Worm (Caenorhabditis elegans) whole organism, L4 larva: ENCODE data around the gene fbxb-18.
A peak's percentile ranks its signal among the peaks of the same experiment; 100 is the strongest.

Experiments
- T26A8.4 ChIP-seq: fragments of 200-800 bp; sonication (Bioruptor generic); IDR thresholded peaks from 2 replicates; pipeline ENCODE4 v1.3.6; 2022; ENCODE audit warnings: missing genetic modification characterization, missing compliant biosample characterization
- Y48G9A.11 ChIP-seq: fragments of 200-800 bp; sonication (Bioruptor generic); IDR thresholded peaks from 2 replicates; pipeline ENCODE4 v1.3.6; 2022; ENCODE audit warnings: missing genetic modification reagents, missing genetic modification characterization, missing compliant biosample characterization
- Y75B8A.6 ChIP-seq: fragments of 200-800 bp; sonication (Bioruptor generic); IDR thresholded peaks from 2 replicates; pipeline ENCODE4 v1.3.6; 2022; ENCODE audit warnings: missing genetic modification reagents, missing genetic modification characterization, missing compliant biosample characterization
- ZK337.2 ChIP-seq: fragments of 200-800 bp; sonication (Bioruptor generic); IDR thresholded peaks from 2 replicates; pipeline ENCODE4 v1.3.6; 2022; ENCODE audit warnings: missing genetic modification reagents, missing genetic modification characterization, missing compliant biosample characterization
- ZK546.5 ChIP-seq, 2 experiments: sonication (generic microtip); optimal IDR thresholded peaks; 2 replicates each; lab custom pipeline; 2017; ENCODE audit warnings: missing biosample characterization in 2 of 2, missing genetic modification characterization in 2 of 2
- aha-1 ChIP-seq: fragments of 150-350 bp; peaks from one replicate; lab custom pipeline; 2014; ENCODE audit warnings: missing biosample characterization, missing genetic modification characterization
- attf-4 ChIP-seq: sonication (generic microtip); optimal IDR thresholded peaks from 3 replicates; lab custom pipeline; 2017; ENCODE audit warnings: missing biosample characterization, missing genetic modification characterization
- ces-1 ChIP-seq: fragments of 150-350 bp; sonication (generic microtip); optimal IDR thresholded peaks from 4 replicates; lab custom pipeline; 2014; ENCODE audit warnings: missing biosample characterization, missing genetic modification reagents, missing genetic modification characterization
- ctbp-1 ChIP-seq: fragments of 200-800 bp; sonication (Bioruptor generic); IDR thresholded peaks from 2 replicates; pipeline ENCODE4 v1.3.6; 2022; ENCODE audit warnings: missing genetic modification reagents, missing genetic modification characterization, missing compliant biosample characterization
- dmd-6 ChIP-seq: fragments of 200-800 bp; sonication (Bioruptor generic); IDR thresholded peaks from 2 replicates; pipeline ENCODE4 v1.3.6; 2022; ENCODE audit warnings: missing genetic modification reagents, missing genetic modification characterization, missing compliant biosample characterization
- dmd-8 ChIP-seq: fragments of 200-800 bp; sonication (Bioruptor generic); IDR thresholded peaks from 2 replicates; pipeline ENCODE4 v1.3.6; 2022; ENCODE audit warnings: missing genetic modification characterization, missing compliant biosample characterization
- dmd-9 ChIP-seq: fragments of 200-800 bp; sonication (Bioruptor generic); IDR thresholded peaks from 2 replicates; pipeline ENCODE4 v1.3.6; 2022; ENCODE audit warnings: missing genetic modification reagents, missing genetic modification characterization, missing compliant biosample characterization
- egl-27 ChIP-seq: sonication (generic microtip); optimal IDR thresholded peaks from 3 replicates; lab custom pipeline; 2017; ENCODE audit warnings: missing biosample characterization, missing genetic modification reagents, missing genetic modification characterization
- fos-1 ChIP-seq: fragments of 150-350 bp; optimal IDR thresholded peaks from 2 replicates; lab custom pipeline; 2014; ENCODE audit warnings: missing biosample characterization, missing genetic modification characterization
- gei-8 ChIP-seq: fragments of 200-800 bp; sonication (Bioruptor generic); optimal IDR thresholded peaks from 2 replicates; lab custom pipeline; 2018; ENCODE audit warnings: mild to moderate bottlenecking, missing genetic modification characterization, missing compliant biosample characterization
- lim-7 ChIP-seq: fragments of 200-800 bp; sonication (Bioruptor generic); IDR thresholded peaks from 2 replicates; pipeline ENCODE4 v1.3.6; 2022; ENCODE audit warnings: missing genetic modification characterization, missing compliant biosample characterization
- lin-1 ChIP-seq: fragments of 200-800 bp; sonication (Bioruptor generic); IDR thresholded peaks from 2 replicates; pipeline ENCODE4 v1.3.6; 2022; ENCODE audit warnings: missing genetic modification reagents, missing genetic modification characterization, missing compliant biosample characterization
- lin-13 ChIP-seq: fragments of 150-350 bp; optimal IDR thresholded peaks from 2 replicates; lab custom pipeline; 2014; ENCODE audit warnings: missing biosample characterization, missing genetic modification reagents, missing genetic modification characterization
- madf-9 ChIP-seq: fragments of 200-800 bp; sonication (Bioruptor generic); conservative IDR thresholded peaks from 2 replicates; pipeline ENCODE4 v1.3.6; 2022; ENCODE audit warnings: missing genetic modification reagents, missing genetic modification characterization, missing compliant biosample characterization
- nhr-10 ChIP-seq: fragments of 150-350 bp; optimal IDR thresholded peaks from 2 replicates; lab custom pipeline; 2014; ENCODE audit warnings: missing biosample characterization, missing genetic modification characterization
- nhr-102 ChIP-seq: sonication (generic microtip); optimal IDR thresholded peaks from 2 replicates; lab custom pipeline; 2016; ENCODE audit warnings: mild to moderate bottlenecking, missing genetic modification characterization, moderate library complexity, missing compliant biosample characterization
- nhr-237 ChIP-seq: sonication (generic microtip); optimal IDR thresholded peaks from 2 replicates; lab custom pipeline; 2017; ENCODE audit warnings: missing biosample characterization, missing genetic modification characterization
- nhr-28 ChIP-seq: fragments of 150-350 bp; optimal IDR thresholded peaks from 2 replicates; lab custom pipeline; 2014; ENCODE audit warnings: missing biosample characterization, missing genetic modification characterization
- nhr-48 ChIP-seq: sonication (generic microtip); optimal IDR thresholded peaks from 2 replicates; lab custom pipeline; 2016; ENCODE audit warnings: mild to moderate bottlenecking, missing genetic modification characterization, missing compliant biosample characterization
- nhr-76 ChIP-seq: fragments of 150-350 bp; optimal IDR thresholded peaks from 2 replicates; lab custom pipeline; 2014; ENCODE audit warnings: missing biosample characterization, missing genetic modification characterization
- pha-4 ChIP-seq, 2 experiments: fragments of 150-350 bp in 1 of 2; fragments of 200-800 bp in 1 of 2; sonication (Bioruptor generic) in 1 of 2; IDR thresholded peaks in 1 of 2; optimal IDR thresholded peaks in 1 of 2; 2 replicates each; pipeline versions ENCODE4 v1.3.6 to Lab custom; 2014 to 2022; ENCODE audit warnings: missing genetic modification characterization in 2 of 2, missing genetic modification reagents in 2 of 2, missing biosample characterization in 1 of 2, missing compliant biosample characterization in 1 of 2
- pqm-1 ChIP-seq: sonication (generic microtip); optimal IDR thresholded peaks from 2 replicates; lab custom pipeline; 2017; ENCODE audit warnings: missing biosample characterization, missing genetic modification characterization
- rbr-2 ChIP-seq: sonication (generic microtip); optimal IDR thresholded peaks from 2 replicates; lab custom pipeline; 2016; ENCODE audit warnings: missing genotype, missing genetic modification characterization, missing compliant biosample characterization
- sdz-12 ChIP-seq: fragments of 200-800 bp; sonication (Bioruptor generic); optimal IDR thresholded peaks from 2 replicates; lab custom pipeline; 2018; ENCODE audit warnings: mild to moderate bottlenecking, missing genetic modification characterization, missing compliant biosample characterization
- snpc-1.2 ChIP-seq: fragments of 200-800 bp; sonication (Bioruptor generic); IDR thresholded peaks from 2 replicates; pipeline ENCODE4 v1.3.6; 2022; ENCODE audit warnings: missing genetic modification reagents, missing genetic modification characterization, missing compliant biosample characterization
- spr-3 ChIP-seq: fragments of 200-800 bp; sonication (Bioruptor generic); optimal IDR thresholded peaks from 2 replicates; lab custom pipeline; 2018; ENCODE audit warnings: mild to moderate bottlenecking, missing genetic modification characterization, missing compliant biosample characterization
- tag-97 ChIP-seq: fragments of 200-800 bp; sonication (Bioruptor generic); IDR thresholded peaks from 2 replicates; pipeline ENCODE4 v1.3.6; 2022; ENCODE audit warnings: missing genetic modification characterization, missing compliant biosample characterization
- unc-39 ChIP-seq: sonication (generic microtip); optimal IDR thresholded peaks from 2 replicates; lab custom pipeline; 2017; ENCODE audit warnings: missing biosample characterization, missing genetic modification characterization
- unc-62 ChIP-seq, 3 experiments: fragments of 150-350 bp in 1 of 3; sonication (generic microtip); optimal IDR thresholded peaks in 2 of 3; peaks in 1 of 3; 1 replicate in 1 of 3; 2 replicates in 2 of 3; lab custom pipeline; 2014 to 2017; ENCODE audit warnings: missing biosample characterization in 3 of 3, missing genetic modification characterization in 3 of 3, missing genetic modification reagents in 3 of 3, missing genotype in 1 of 3
- zag-1 ChIP-seq: fragments of 150-350 bp; optimal IDR thresholded peaks from 2 replicates; lab custom pipeline; 2014; ENCODE audit warnings: missing biosample characterization, missing genetic modification characterization
- ztf-11 ChIP-seq: fragments of 150-350 bp; optimal IDR thresholded peaks from 2 replicates; lab custom pipeline; 2014; ENCODE audit warnings: missing biosample characterization, missing genetic modification characterization
- ztf-7 ChIP-seq: fragments of 150-350 bp; optimal IDR thresholded peaks from 2 replicates; lab custom pipeline; 2014; ENCODE audit warnings: missing biosample characterization, missing genetic modification characterization

The fbxb-18 gene

DNA sequence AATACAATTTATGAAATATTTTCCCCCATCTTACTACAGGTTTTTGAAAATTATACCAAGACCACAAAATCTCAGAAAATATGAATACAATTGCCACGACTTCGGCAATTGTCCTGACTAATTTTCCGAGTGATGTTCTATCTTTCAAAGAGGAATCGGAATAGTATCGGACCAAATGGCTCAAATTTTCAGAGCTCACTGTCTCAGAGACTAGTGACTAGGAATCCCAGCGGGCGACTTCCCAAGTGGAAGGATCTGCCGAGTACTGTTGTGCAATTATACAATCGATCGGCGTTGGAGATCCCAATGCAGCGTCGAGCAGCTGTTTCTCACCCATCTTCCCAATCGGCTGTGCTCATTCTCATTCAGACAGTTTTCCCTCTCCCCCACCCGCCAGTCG lies 37.0 kb upstream of the fbxb-18 start, which contains the start of gene F45C12.17:
F45C12.17 (plus strand) TSS at position 377 of the 400 bp plus-strand sequence.
- TF ChIP-seq nhr-237 (no peak), unc-62 (GFP tag; optimal IDR thresholded peaks at IDR 0.05 in 1 of 2; lab: Kevin White, UChicago) (peak in 1 of 2 experiments; percentile 63), unc-62 (tag; optimal IDR thresholded peaks at IDR 0.05; lab: Kevin White, UChicago) (no peak), gei-8 (GFP tag; lab: Kevin White, UChicago) (no peak), nhr-102 (no peak), pqm-1 (tag; lab: Kevin White, UChicago) (no peak), aha-1 (tag; lab: Kevin White, UChicago) (peak; percentile 60), attf-4 (tag; lab: Kevin White, UChicago) (no peak)

ce11 chrII:1724314-1724713 lies 35.6 kb upstream of the fbxb-18 start, which contains the start of gene fbxb-11:
Gene fbxb-11 (plus strand): TSS chrII:1724614.
- TF ChIP-seq snpc-1.2 (GFP tag; lab: Robert Waterston, UW) (no peak), dmd-8 (GFP tag; lab: Robert Waterston, UW) (no peak), Y75B8A.6 (GFP tag; lab: Robert Waterston, UW) (no peak), ztf-7 (tag; lab: Kevin White, UChicago) (no peak), nhr-28 (tag; lab: Kevin White, UChicago) (no peak), dmd-9 (no peak), ztf-11 (no peak)

ce11 chrII:1722394-1722793 lies 33.7 kb upstream of the fbxb-18 start, which contains the start of the genes fbxb-5 and btb-8:
Gene fbxb-5 (minus strand): TSS chrII:1722494.
Gene btb-8 (plus strand): TSS chrII:1722770.
- TF ChIP-seq dmd-6: no peak
- no peak for TF ChIP-seq rbr-2 (tag; lab: Kevin White, UChicago)
- TF ChIP-seq T26A8.4: no peak
- no peak for TF ChIP-seq Y75B8A.6 (GFP tag; lab: Robert Waterston, UW)
- no peak for TF ChIP-seq nhr-76
- TF ChIP-seq zag-1 (tag; lab: Kevin White, UChicago): no peak
- TF ChIP-seq ctbp-1 (GFP tag; lab: Robert Waterston, UW): no peak
- TF ChIP-seq lin-1 (GFP tag; lab: Robert Waterston, UW): no peak
- no peak for TF ChIP-seq unc-39 (tag; lab: Kevin White, UChicago)
- TF ChIP-seq tag-97 (GFP tag; lab: Robert Waterston, UW): no peak
- no peak for TF ChIP-seq nhr-10 (tag; lab: Kevin White, UChicago)
- no peak for TF ChIP-seq lin-13 (GFP tag; lab: Kevin White, UChicago)
- TF ChIP-seq egl-27 (tag; lab: Kevin White, UChicago): no peak
- no peak for TF ChIP-seq ztf-7 (tag; lab: Kevin White, UChicago)
- TF ChIP-seq dmd-8 (GFP tag; lab: Robert Waterston, UW): no peak
- TF ChIP-seq ZK337.2 (GFP tag; lab: Robert Waterston, UW): no peak
- TF ChIP-seq ces-1 (GFP tag; lab: Kevin White, UChicago): no peak

DNA sequence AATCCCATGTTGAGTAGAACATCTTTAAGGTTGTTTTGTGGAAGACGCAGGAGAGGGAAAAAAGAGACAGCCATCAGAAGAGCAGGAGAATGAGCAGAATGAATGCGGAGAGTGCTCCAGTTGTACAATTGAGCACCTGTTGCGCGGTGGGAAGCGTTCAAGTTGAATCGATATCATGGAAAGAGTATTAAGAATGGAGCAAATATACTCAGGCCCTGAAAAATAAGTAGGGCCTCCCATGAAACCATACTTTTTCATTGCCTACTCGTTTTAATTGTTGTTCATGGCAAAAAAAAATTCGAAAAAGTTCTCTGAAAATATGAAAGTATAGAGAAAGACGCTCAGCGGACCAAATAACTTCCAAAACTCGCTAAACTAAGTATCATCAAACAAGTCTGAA lies 30.4 kb upstream of the fbxb-18 start, which contains the start of gene fbxb-48:
fbxb-48 (minus strand) TSS at position 101 of the 400 bp plus-strand sequence.
- TF ChIP-seq sdz-12 (GFP tag; lab: Kevin White, UChicago): no peak
- TF ChIP-seq madf-9 (GFP tag; lab: Robert Waterston, UW): no peak

DNA sequence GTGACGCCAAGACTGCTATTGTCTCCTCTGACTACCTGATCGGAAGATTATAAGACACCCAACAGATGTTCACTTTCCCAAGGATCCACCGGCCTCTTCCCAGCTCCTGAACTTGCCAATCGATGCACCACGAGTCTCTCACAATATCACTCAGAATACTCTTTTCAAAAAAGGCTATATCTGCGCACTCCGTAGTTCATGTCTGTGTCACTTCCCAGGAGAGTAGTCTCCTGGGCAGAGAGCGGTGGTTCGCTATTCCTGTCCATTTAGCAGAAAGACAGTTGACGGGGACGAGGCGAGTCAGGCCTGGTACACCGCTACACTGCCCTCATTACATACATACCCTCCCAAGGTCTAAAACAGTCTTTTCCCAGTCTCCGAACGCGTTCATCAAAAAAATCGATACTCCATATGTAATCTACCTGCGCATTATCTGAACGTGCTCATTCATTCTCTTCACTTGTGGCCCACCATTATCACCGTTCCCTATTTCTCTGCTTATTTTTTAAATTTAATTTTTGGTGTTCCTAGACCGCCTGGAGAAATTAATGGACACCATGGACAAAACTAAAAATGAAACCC lies 26.1 kb upstream of the fbxb-18 start, which contains the start of gene btb-6:
btb-6 (plus strand) TSS at position 532 of the 582 bp plus-strand sequence.
- TF ChIP-seq pha-4 (GFP tag; IDR thresholded peaks at IDR 0.05; lab: Robert Waterston, UW): no peak
- no peak for TF ChIP-seq pha-4 (tag; optimal IDR thresholded peaks at IDR 0.05; lab: Kevin White, UChicago)
- TF ChIP-seq ZK546.5 (tag; optimal IDR thresholded peaks at IDR 0.05; lab: Kevin White, UChicago): no peak
- TF ChIP-seq T26A8.4: no peak
- no peak for TF ChIP-seq lim-7 (GFP tag; lab: Robert Waterston, UW)
- no peak for TF ChIP-seq nhr-48
- TF ChIP-seq fos-1 (tag; lab: Kevin White, UChicago): no peak
- TF ChIP-seq snpc-1.2 (GFP tag; lab: Robert Waterston, UW): no peak
- no peak for TF ChIP-seq spr-3 (GFP tag; lab: Kevin White, UChicago)
- TF ChIP-seq Y48G9A.11 (GFP tag; lab: Robert Waterston, UW): no peak
